Worm (Caenorhabditis elegans) whole organism, L3 larva: ENCODE data around the gene M163.21.

Source experiments
- R02D3.7 ChIP-seq: fragments of 150-350 bp; optimal IDR thresholded peaks from 2 replicates; lab custom pipeline; 2014; ENCODE audit warnings: missing biosample characterization, missing genetic modification characterization
- ama-1 ChIP-seq: fragments of 150-350 bp; optimal IDR thresholded peaks from 2 replicates; lab custom pipeline; 2018
- ceh-16 ChIP-seq: sonication (generic microtip); optimal IDR thresholded peaks from 2 replicates; lab custom pipeline; 2017; ENCODE audit warnings: missing biosample characterization, missing genetic modification characterization
- ceh-28 ChIP-seq: fragments of 150-350 bp; optimal IDR thresholded peaks from 2 replicates; lab custom pipeline; 2014; ENCODE audit warnings: missing biosample characterization, missing genetic modification reagents, missing genetic modification characterization
- ceh-82 ChIP-seq: fragments of 150-350 bp; optimal IDR thresholded peaks from 2 replicates; lab custom pipeline; 2014; ENCODE audit warnings: missing biosample characterization, missing genetic modification characterization
- ceh-9 ChIP-seq: sonication (generic microtip); optimal IDR thresholded peaks from 2 replicates; lab custom pipeline; 2018; ENCODE audit warnings: missing biosample characterization, missing genetic modification characterization
- daf-12 ChIP-seq: fragments of 150-350 bp; optimal IDR thresholded peaks from 2 replicates; lab custom pipeline; 2014; ENCODE audit warnings: missing biosample characterization, missing genetic modification reagents, missing genetic modification characterization
- egl-27 ChIP-seq: sonication (generic microtip); optimal IDR thresholded peaks from 4 replicates; lab custom pipeline; 2017; ENCODE audit warnings: missing biosample characterization, missing genetic modification reagents, missing genetic modification characterization
- elt-1 ChIP-seq: fragments of 150-350 bp; optimal IDR thresholded peaks from 2 replicates; lab custom pipeline; 2014; ENCODE audit warnings: missing biosample characterization, missing genetic modification characterization
- elt-2 ChIP-seq: sonication (generic microtip); optimal IDR thresholded peaks from 2 replicates; lab custom pipeline; 2016; ENCODE audit warnings: missing genetic modification reagents, mild to moderate bottlenecking, missing genetic modification characterization, missing compliant biosample characterization
- elt-3 ChIP-seq, 3 experiments: fragments of 150-350 bp in 1 of 3; sonication (generic microtip) in 2 of 3; optimal IDR thresholded peaks; 2 replicates in 2 of 3; 4 replicates in 1 of 3; lab custom pipeline; 2014 to 2017; ENCODE audit warnings: missing biosample characterization in 3 of 3, missing genetic modification characterization in 3 of 3
- eor-1 ChIP-seq, 2 experiments: fragments of 150-350 bp; optimal IDR thresholded peaks; 2 replicates each; lab custom pipeline; 2014 to 2018; ENCODE audit warnings: missing biosample characterization in 2 of 2, missing genetic modification characterization in 2 of 2
- fkh-10 ChIP-seq: sonication (generic microtip); optimal IDR thresholded peaks from 2 replicates; lab custom pipeline; 2017; ENCODE audit warnings: missing biosample characterization, missing genetic modification reagents, missing genetic modification characterization
- fos-1 ChIP-seq: fragments of 150-350 bp; optimal IDR thresholded peaks from 2 replicates; lab custom pipeline; 2014; ENCODE audit warnings: missing biosample characterization, missing genetic modification characterization
- hmg-11 ChIP-seq: sonication (generic microtip); optimal IDR thresholded peaks from 2 replicates; lab custom pipeline; 2016; ENCODE audit warnings: missing genetic modification characterization, missing compliant biosample characterization
- lin-39 ChIP-seq: fragments of 150-350 bp; optimal IDR thresholded peaks from 2 replicates; lab custom pipeline; 2018; ENCODE audit warnings: missing biosample characterization, missing genetic modification reagents, missing genetic modification characterization
- mdl-1 ChIP-seq: fragments of 150-350 bp; optimal IDR thresholded peaks from 2 replicates; lab custom pipeline; 2014; ENCODE audit warnings: missing biosample characterization, missing genetic modification characterization
- mml-1 ChIP-seq: fragments of 150-350 bp; sonication (generic microtip); optimal IDR thresholded peaks from 3 replicates; lab custom pipeline; 2014; ENCODE audit warnings: missing biosample characterization, missing genetic modification characterization
- nfya-1 ChIP-seq: sonication (generic microtip); optimal IDR thresholded peaks from 2 replicates; lab custom pipeline; 2017; ENCODE audit warnings: missing genetic modification characterization, mild to moderate bottlenecking, missing compliant biosample characterization, antibody characterized with exemption, moderate library complexity; ENCODE audit not compliant: insufficient read depth
- nhr-11 ChIP-seq: fragments of 150-350 bp; optimal IDR thresholded peaks from 2 replicates; lab custom pipeline; 2014; ENCODE audit warnings: missing biosample characterization, missing genetic modification characterization
- nhr-23 ChIP-seq: fragments of 150-350 bp; optimal IDR thresholded peaks from 2 replicates; lab custom pipeline; 2014; ENCODE audit warnings: missing biosample characterization, missing genetic modification reagents, missing genetic modification characterization
- nhr-25 ChIP-seq: sonication (generic microtip); optimal IDR thresholded peaks from 2 replicates; lab custom pipeline; 2017; ENCODE audit warnings: missing biosample characterization, missing genetic modification characterization
- nhr-67 ChIP-seq: fragments of 150-350 bp; optimal IDR thresholded peaks from 2 replicates; lab custom pipeline; 2014; ENCODE audit warnings: missing biosample characterization, missing genetic modification characterization
- nhr-76 ChIP-seq: fragments of 150-350 bp; sonication (generic microtip); optimal IDR thresholded peaks from 5 replicates; lab custom pipeline; 2014; ENCODE audit warnings: missing biosample characterization, missing genetic modification characterization
- nhr-77 ChIP-seq: fragments of 150-350 bp; optimal IDR thresholded peaks from 2 replicates; lab custom pipeline; 2014; ENCODE audit warnings: missing biosample characterization, missing genetic modification characterization
- pha-4 ChIP-seq: fragments of 150-350 bp; optimal IDR thresholded peaks from 2 replicates; lab custom pipeline; 2014; ENCODE audit warnings: missing biosample characterization, missing genetic modification reagents, missing genetic modification characterization
- sea-2 ChIP-seq: fragments of 150-350 bp; sonication (generic microtip); optimal IDR thresholded peaks from 4 replicates; lab custom pipeline; 2014; ENCODE audit warnings: missing biosample characterization, missing genetic modification reagents, missing genetic modification characterization
- skn-1 ChIP-seq: fragments of 150-350 bp; optimal IDR thresholded peaks from 2 replicates; lab custom pipeline; 2014; ENCODE audit warnings: missing biosample characterization, missing genetic modification characterization
- snpc-4 ChIP-seq: fragments of 150-350 bp; optimal IDR thresholded peaks from 2 replicates; lab custom pipeline; 2014; ENCODE audit warnings: missing biosample characterization, missing genetic modification characterization
- tbx-2 ChIP-seq: sonication (generic microtip); optimal IDR thresholded peaks from 2 replicates; lab custom pipeline; 2016; ENCODE audit warnings: mild to moderate bottlenecking, missing genetic modification characterization, missing compliant biosample characterization
- unc-39 ChIP-seq: sonication (generic microtip); optimal IDR thresholded peaks from 4 replicates; lab custom pipeline; 2017; ENCODE audit warnings: missing biosample characterization, missing genetic modification characterization
- unc-62 ChIP-seq: fragments of 150-350 bp; sonication (generic microtip); optimal IDR thresholded peaks from 4 replicates; lab custom pipeline; 2014; ENCODE audit warnings: missing biosample characterization, missing genetic modification reagents, missing genetic modification characterization
- zag-1 ChIP-seq: fragments of 150-350 bp; optimal IDR thresholded peaks from 2 replicates; lab custom pipeline; 2014; ENCODE audit warnings: missing biosample characterization, missing genetic modification characterization
- ztf-11 ChIP-seq: fragments of 150-350 bp; optimal IDR thresholded peaks from 2 replicates; lab custom pipeline; 2014; ENCODE audit warnings: missing biosample characterization, missing genetic modification characterization
- ztf-4 ChIP-seq: fragments of 150-350 bp; optimal IDR thresholded peaks from 2 replicates; lab custom pipeline; 2014; ENCODE audit warnings: missing biosample characterization, missing genetic modification characterization

Gene M163.21

ce11 chrX:14466532-14466931 is at the start of gene M163.21:
M163.21 (plus strand) TSS chrX:14466832.
- TF ChIP-seq daf-12: no peak

- TF ChIP-seq egl-27 (tag; lab: Kevin White, UChicago): no peak
- TF ChIP-seq elt-3 (tag; optimal IDR thresholded peaks at IDR 0.05; lab: Kevin White, UChicago): no peak
- no peak for TF ChIP-seq R02D3.7 (tag; lab: Kevin White, UChicago)
- TF ChIP-seq elt-1 (tag; lab: Kevin White, UChicago): no peak
- TF ChIP-seq pha-4 (tag; lab: Kevin White, UChicago): no peak
- TF ChIP-seq mml-1 (tag; lab: Kevin White, UChicago): no peak
- TF ChIP-seq ceh-28 (tag; lab: Kevin White, UChicago): no peak
- TF ChIP-seq skn-1 (tag; lab: Kevin White, UChicago): no peak
- no peak for TF ChIP-seq fkh-10 (GFP tag; lab: Kevin White, UChicago)
- no peak for TF ChIP-seq daf-12
- no peak for TF ChIP-seq fos-1 (tag; lab: Kevin White, UChicago)
- TF ChIP-seq tbx-2 (tag; lab: Kevin White, UChicago): no peak
- TF ChIP-seq nhr-23 (tag; lab: Kevin White, UChicago): no peak
- TF ChIP-seq lin-39 (tag; lab: Kevin White, UChicago): no peak
- no peak for TF ChIP-seq elt-2
- no peak for TF ChIP-seq nfya-1
These were observed 45.1 kb upstream of the M163.21 start, which contains the start of gene F23D12.2 for ce11 chrX:14421529-14421982. F23D12.2 (minus strand) TSS chrX:14421579.

- TF ChIP-seq nhr-23 (tag; lab: Kevin White, UChicago): no peak
- TF ChIP-seq nfya-1: no peak
- TF ChIP-seq skn-1 (tag; lab: Kevin White, UChicago): no peak
- no peak for TF ChIP-seq ceh-28 (tag; lab: Kevin White, UChicago)
- TF ChIP-seq nhr-67 (tag; lab: Kevin White, UChicago): no peak
- TF ChIP-seq nhr-76 (tag; lab: Kevin White, UChicago): no peak
- TF ChIP-seq unc-39: no peak
- no peak for TF ChIP-seq zag-1
- TF ChIP-seq snpc-4 (tag; lab: Kevin White, UChicago): no peak
- no peak for TF ChIP-seq nhr-77 (tag; lab: Kevin White, UChicago)
These were observed 43.5 kb upstream of the M163.21 start, which contains the start of gene fipr-3 for ce11 chrX:14423105-14423504. fipr-3 (plus strand) TSS chrX:14423405.

ce11 chrX:14424186-14424585 is 42.4 kb upstream of the M163.21 start:
- TF ChIP-seq ama-1 (lab: Kevin White, UChicago) (no peak), ztf-4 (no peak), ceh-16 (tag; lab: Kevin White, UChicago) (no peak), elt-3 (tag; optimal IDR thresholded peaks at IDR 0.05; lab: Kevin White, UChicago) (no peak), snpc-4 (tag; lab: Kevin White, UChicago) (no peak), eor-1 (tag; optimal IDR thresholded peaks at IDR 0.05; lab: Kevin White, UChicago) (no peak), tbx-2 (tag; lab: Kevin White, UChicago) (no peak), hmg-11 (tag; lab: Kevin White, UChicago) (no peak), ztf-11 (tag; lab: Kevin White, UChicago) (no peak), nhr-67 (tag; lab: Kevin White, UChicago) (no peak), fkh-10 (GFP tag; lab: Kevin White, UChicago) (no peak), nhr-23 (tag; lab: Kevin White, UChicago) (no peak), nhr-76 (tag; lab: Kevin White, UChicago) (no peak)

- TF ChIP-seq fos-1 (tag; lab: Kevin White, UChicago) (no peak), nhr-25 (tag; lab: Kevin White, UChicago) (no peak), unc-62 (GFP tag; lab: Kevin White, UChicago) (no peak), ceh-82 (no peak), ceh-9 (tag; lab: Kevin White, UChicago) (no peak), ztf-4 (no peak), nhr-11 (tag; lab: Kevin White, UChicago) (no peak), mdl-1 (tag; lab: Kevin White, UChicago) (no peak), ztf-11 (tag; lab: Kevin White, UChicago) (no peak), nhr-77 (tag; lab: Kevin White, UChicago) (no peak), sea-2 (no peak), lin-39 (tag; lab: Kevin White, UChicago) (no peak), elt-1 (tag; lab: Kevin White, UChicago) (no peak)
These were observed 42.0 kb upstream of the M163.21 start, which contains the start of gene F23D12.11 for ce11 chrX:14424673-14425072. F23D12.11 (minus strand) TSS chrX:14424751.
